Fruit fly (Drosophila melanogaster): ENCODE measurements around the gene CG3081.

dm6 chrX:4660642-4661252 lies 17.0 kb upstream of the CG3081 start:
- TF ChIP-seq CTCF (optimal IDR thresholded peaks at IDR 0.05) (no peak), CG8478 (optimal IDR thresholded peaks at IDR 0.05) (no peak)

Measured in S2 (cell line).